Worm (Caenorhabditis elegans): ENCODE data around the gene Y116A8C.40.

Gene Y116A8C.40

ce11 chrIV:17099113-17099512, 51.7 kb downstream of the Y116A8C.40 start:
- TF ChIP-seq R02D3.7 (tag; optimal IDR thresholded peaks at IDR 0.05), result no peak
- no peak for TF ChIP-seq skn-1 (tag; optimal IDR thresholded peaks at IDR 0.05)
- TF ChIP-seq ztf-4 (tag; optimal IDR thresholded peaks at IDR 0.05), result no peak
- TF ChIP-seq nhr-77 (tag; optimal IDR thresholded peaks at IDR 0.05), result no peak
- no peak for TF ChIP-seq egl-27 (tag; optimal IDR thresholded peaks at IDR 0.05)
- TF ChIP-seq blmp-1 (tag; optimal IDR thresholded peaks at IDR 0.05; ENCODE audit: insufficient read depth), result no peak
- no peak for TF ChIP-seq unc-62 (GFP tag; optimal IDR thresholded peaks at IDR 0.05)

- TF ChIP-seq nhr-77 (tag; optimal IDR thresholded peaks at IDR 0.05) (no peak), nhr-129 (tag; optimal IDR thresholded peaks at IDR 0.05) (no peak), gmeb-1 (tag; optimal IDR thresholded peaks at IDR 0.05) (no peak), lin-11 (tag; optimal IDR thresholded peaks at IDR 0.05) (no peak), nhr-21 (tag; optimal IDR thresholded peaks at IDR 0.05) (no peak), ceh-16 (tag; optimal IDR thresholded peaks at IDR 0.05) (no peak), nhr-10 (tag; optimal IDR thresholded peaks at IDR 0.05) (no peak), sma-9 (GFP tag; optimal IDR thresholded peaks at IDR 0.05) (no peak), sma-9 (tag; optimal IDR thresholded peaks at IDR 0.05) (no peak), mab-5 (tag; optimal IDR thresholded peaks at IDR 0.05) (no peak), dmd-4 (tag; optimal IDR thresholded peaks at IDR 0.05) (no peak), nhr-12 (tag; optimal IDR thresholded peaks at IDR 0.05) (no peak), zag-1 (tag; optimal IDR thresholded peaks at IDR 0.05) (no peak), nhr-237 (tag; optimal IDR thresholded peaks at IDR 0.05) (no peak), ztf-4 (tag; optimal IDR thresholded peaks at IDR 0.05) (no peak), mbf-1 (tag; optimal IDR thresholded peaks at IDR 0.05) (no peak), crh-2 (tag; optimal IDR thresholded peaks at IDR 0.05) (no peak), alr-1 (tag; optimal IDR thresholded peaks at IDR 0.05) (no peak), blmp-1 (tag; optimal IDR thresholded peaks at IDR 0.05; ENCODE audit: insufficient read depth) (no peak), skn-1 (tag; optimal IDR thresholded peaks at IDR 0.05) (no peak), sma-3 (GFP tag; optimal IDR thresholded peaks at IDR 0.05) (no peak)
These were observed 54.6 kb downstream of the Y116A8C.40 start, which contains the start of gene Y116A8C.27 for ce11 chrIV:17096168-17096567. TSS of gene Y116A8C.27 (minus strand) at chrIV:17096268.

Data from whole organism, L2 larva.